Worm (Caenorhabditis elegans): ENCODE measurements around the gene F13E9.11.

- TF ChIP-seq lim-6 (tag; optimal IDR thresholded peaks at IDR 0.05), result no peak
- no peak for TF ChIP-seq syd-9 (tag; optimal IDR thresholded peaks at IDR 0.05)
- no peak for TF ChIP-seq tbx-7 (tag; optimal IDR thresholded peaks at IDR 0.05)
- TF ChIP-seq pax-1 (tag; optimal IDR thresholded peaks at IDR 0.05), result no peak
- no peak for TF ChIP-seq ama-1 (optimal IDR thresholded peaks at IDR 0.05)
- TF ChIP-seq rnt-1 (tag; optimal IDR thresholded peaks at IDR 0.05), result no peak
- TF ChIP-seq pag-3 (tag; optimal IDR thresholded peaks at IDR 0.05; ENCODE audit: borderline replicate concordance), result no peak
- no peak for TF ChIP-seq ceh-9 (tag; optimal IDR thresholded peaks at IDR 0.05)
- no peak for TF ChIP-seq pqm-1 (tag; optimal IDR thresholded peaks at IDR 0.05)
- TF ChIP-seq hlh-13 (GFP tag; optimal IDR thresholded peaks at IDR 0.05), result no peak
- TF ChIP-seq npax-4 (tag; optimal IDR thresholded peaks at IDR 0.05), result no peak
- no peak for TF ChIP-seq nhr-11 (tag; optimal IDR thresholded peaks at IDR 0.05)
- TF ChIP-seq lin-11 (tag; optimal IDR thresholded peaks at IDR 0.05), result no peak
Measured at ce11 chrIV:10915388-10915787, 46.5 kb upstream of the F13E9.11 start, which contains the start of gene ZK593.3.

Data from whole organism, late embryonic.